Worm (Caenorhabditis elegans) whole organism, L4/young adult: ENCODE measurements around the gene npr-10.

Source experiments
- W03F9.2 ChIP-seq: fragments of 150-350 bp; optimal IDR thresholded peaks from 2 replicates; lab custom pipeline; 2014; ENCODE audit warnings: missing biosample characterization, missing genetic modification characterization
- dao-5 ChIP-seq: sonication (generic microtip); optimal IDR thresholded peaks from 2 replicates; lab custom pipeline; 2016; ENCODE audit warnings: missing genotype, missing genetic modification characterization, moderate library complexity, missing compliant biosample characterization
- him-1 ChIP-seq: sonication (generic microtip); optimal IDR thresholded peaks from 2 replicates; lab custom pipeline; 2016; ENCODE audit warnings: missing genotype, missing genetic modification reagents, missing genetic modification characterization, missing compliant biosample characterization

- TF ChIP-seq dao-5 (tag; lab: Kevin White, UChicago) (no peak), him-1 (tag; lab: Kevin White, UChicago) (no peak), W03F9.2 (no peak)
Observed at ce11 chrX:13021446-13021845, 11.1 kb downstream of the npr-10 start.
